Fruit fly (Drosophila melanogaster) whole organism, embryonic: ENCODE results near the gene ninaE.

ENCODE experiments used
- BtbVII ChIP-seq: fragments of 200-800 bp; sonication (Bioruptor generic); optimal IDR thresholded peaks from 3 replicates; lab custom pipeline; 2017; ENCODE audit warnings: missing biosample characterization, mild to moderate bottlenecking, missing genetic modification characterization
- CG10209 ChIP-seq: fragments of 200-800 bp; sonication (Bioruptor generic); optimal IDR thresholded peaks from 3 replicates; lab custom pipeline; 2017; ENCODE audit warnings: missing biosample characterization, mild to moderate bottlenecking, missing genetic modification characterization, missing genetic modification reagents
- CG11695 ChIP-seq: fragments of 200-800 bp; sonication (Bioruptor generic); IDR thresholded peaks from 3 replicates; pipeline ENCODE4 v1.3.6; 2022; ENCODE audit warnings: missing biosample characterization, missing genetic modification characterization
- CG12071 ChIP-seq: fragments of 200-800 bp; sonication (Bioruptor generic); optimal IDR thresholded peaks from 3 replicates; lab custom pipeline; 2018; ENCODE audit warnings: missing biosample characterization, mild to moderate bottlenecking, missing genetic modification characterization
- CG12236 ChIP-seq: fragments of 200-800 bp; sonication (Bioruptor generic); optimal IDR thresholded peaks from 2 replicates; lab custom pipeline; 2016; ENCODE audit warnings: missing biosample characterization, missing genetic modification characterization
- CG12659 ChIP-seq: fragments of 200-800 bp; sonication (Bioruptor generic); optimal IDR thresholded peaks from 3 replicates; lab custom pipeline; 2017; ENCODE audit warnings: mild to moderate bottlenecking, missing biosample characterization, missing genetic modification reagents, missing genetic modification characterization
- CG12744 ChIP-seq: fragments of 200-800 bp; sonication (Bioruptor generic); optimal IDR thresholded peaks from 2 replicates; lab custom pipeline; 2016; ENCODE audit warnings: missing biosample characterization, missing genetic modification characterization
- CG13624 ChIP-seq: fragments of 200-800 bp; sonication (Bioruptor generic); optimal IDR thresholded peaks from 2 replicates; lab custom pipeline; 2016; ENCODE audit warnings: missing biosample characterization, missing genetic modification characterization
- CG13775 ChIP-seq: fragments of 200-800 bp; sonication (Bioruptor generic); optimal IDR thresholded peaks from 3 replicates; lab custom pipeline; 2017; ENCODE audit warnings: missing biosample characterization, mild to moderate bottlenecking, missing genetic modification characterization
- CG14014 ChIP-seq: fragments of 200-800 bp; sonication (Bioruptor generic); IDR thresholded peaks from 2 replicates; pipeline ENCODE4 v1.3.6; 2022; ENCODE audit warnings: missing biosample characterization, missing genetic modification characterization
- CG17385 ChIP-seq: fragments of 200-800 bp; sonication (Bioruptor generic); optimal IDR thresholded peaks from 3 replicates; lab custom pipeline; 2018; ENCODE audit warnings: missing biosample characterization, mild to moderate bottlenecking, missing genetic modification characterization
- CG2120 ChIP-seq: fragments of 200-800 bp; sonication (Bioruptor generic); optimal IDR thresholded peaks from 3 replicates; lab custom pipeline; 2016; ENCODE audit warnings: missing biosample characterization, missing genetic modification characterization
- CG2129 ChIP-seq: fragments of 200-800 bp; sonication (Bioruptor generic); IDR thresholded peaks from 2 replicates; pipeline ENCODE4 v1.3.6; 2022; ENCODE audit warnings: missing biosample characterization, missing genetic modification characterization; ENCODE audit not compliant: partially characterized antibody
- CG31224 ChIP-seq: fragments of 200-800 bp; sonication (Bioruptor generic); IDR thresholded peaks from 2 replicates; pipeline ENCODE4 v1.3.6; 2022; ENCODE audit warnings: missing biosample characterization, missing genetic modification characterization
- CG31441 ChIP-seq: fragments of 200-800 bp; sonication (Bioruptor generic); IDR thresholded peaks from 2 replicates; pipeline ENCODE4 v1.3.6; 2022; ENCODE audit warnings: missing biosample characterization, missing genetic modification characterization
- CG3163 ChIP-seq: fragments of 200-800 bp; sonication (Bioruptor generic); optimal IDR thresholded peaks from 3 replicates; lab custom pipeline; 2016; ENCODE audit warnings: missing biosample characterization, missing genetic modification characterization
- CG7839 ChIP-seq: fragments of 200-800 bp; sonication (Bioruptor generic); optimal IDR thresholded peaks from 3 replicates; lab custom pipeline; 2018; ENCODE audit warnings: missing biosample characterization, mild to moderate bottlenecking, missing genetic modification characterization, moderate library complexity
- CG8388 ChIP-seq: fragments of 200-800 bp; sonication (Bioruptor generic); optimal IDR thresholded peaks from 2 replicates; lab custom pipeline; 2019; ENCODE audit warnings: missing biosample characterization, mild to moderate bottlenecking, missing genetic modification characterization, moderate library complexity
- CG8924 ChIP-seq: fragments of 200-800 bp; optimal IDR thresholded peaks from 3 replicates; lab custom pipeline; 2019; ENCODE audit warnings: missing biosample characterization, mild to moderate bottlenecking, missing genetic modification characterization, moderate library complexity
- CG9797 ChIP-seq: fragments of 200-800 bp; sonication (Bioruptor generic); optimal IDR thresholded peaks from 3 replicates; lab custom pipeline; 2018; ENCODE audit warnings: missing biosample characterization, mild to moderate bottlenecking, missing genetic modification characterization
- D19B ChIP-seq: fragments of 200-800 bp; sonication (Bioruptor generic); optimal IDR thresholded peaks from 2 replicates; lab custom pipeline; 2017; ENCODE audit warnings: missing biosample characterization, mild to moderate bottlenecking, missing genetic modification characterization
- E2f1 ChIP-seq: fragments of 200-800 bp; sonication (Bioruptor generic); IDR thresholded peaks from 2 replicates; pipeline ENCODE4 v1.3.6; 2022; ENCODE audit warnings: missing biosample characterization, missing genetic modification characterization
- Hand ChIP-seq: fragments of 200-800 bp; sonication (Bioruptor generic); optimal IDR thresholded peaks from 2 replicates; lab custom pipeline; 2017; ENCODE audit warnings: mild to moderate bottlenecking, missing biosample characterization, missing genetic modification reagents, missing genetic modification characterization
- HmgZ ChIP-seq: fragments of 200-800 bp; sonication (Bioruptor generic); optimal IDR thresholded peaks from 2 replicates; lab custom pipeline; 2018; ENCODE audit warnings: missing biosample characterization, mild to moderate bottlenecking, missing genetic modification characterization
- Lim3 ChIP-seq: fragments of 200-800 bp; sonication (Bioruptor generic); IDR thresholded peaks from 2 replicates; pipeline ENCODE4 v1.3.6; 2022; ENCODE audit warnings: missing biosample characterization, missing genetic modification characterization
- MTF-1 ChIP-seq: fragments of 200-800 bp; sonication (Bioruptor generic); optimal IDR thresholded peaks from 2 replicates; lab custom pipeline; 2018; ENCODE audit warnings: missing biosample characterization, mild to moderate bottlenecking, missing genetic modification characterization, borderline replicate concordance
- Meics ChIP-seq: fragments of 200-800 bp; sonication (Bioruptor generic); optimal IDR thresholded peaks from 2 replicates; lab custom pipeline; 2017; ENCODE audit warnings: missing biosample characterization, mild to moderate bottlenecking, missing genetic modification characterization
- Mes4 ChIP-seq: fragments of 200-800 bp; sonication (Bioruptor generic); optimal IDR thresholded peaks from 2 replicates; lab custom pipeline; 2016; ENCODE audit warnings: missing biosample characterization, missing genetic modification characterization
- Optix ChIP-seq: fragments of 200-800 bp; sonication (Bioruptor generic); IDR thresholded peaks from 3 replicates; pipeline ENCODE4 v1.3.6; 2022; ENCODE audit warnings: missing biosample characterization, missing genetic modification characterization
- Rx ChIP-seq: fragments of 200-800 bp; sonication (Bioruptor generic); IDR thresholded peaks from 2 replicates; pipeline ENCODE4 v1.3.6; 2022; ENCODE audit warnings: missing biosample characterization, missing genetic modification characterization
- Scr ChIP-seq: fragments of 200-800 bp; sonication (Bioruptor generic); IDR thresholded peaks from 2 replicates; pipeline ENCODE4 v1.3.6; 2022; ENCODE audit warnings: missing biosample characterization, missing genetic modification characterization; ENCODE audit not compliant: partially characterized antibody
- ato ChIP-seq: fragments of 200-800 bp; sonication (Bioruptor generic); IDR thresholded peaks from 2 replicates; pipeline ENCODE4 v1.3.6; 2022; ENCODE audit warnings: missing biosample characterization, missing genetic modification characterization; ENCODE audit not compliant: partially characterized antibody
- cad ChIP-seq: fragments of >200 bp; optimal IDR thresholded peaks from 2 replicates; lab custom pipeline; 2017; ENCODE audit warnings: missing biosample characterization, missing genetic modification characterization
- cg ChIP-seq: fragments of 200-800 bp; sonication (Bioruptor generic); optimal IDR thresholded peaks from 3 replicates; lab custom pipeline; 2019; ENCODE audit warnings: missing biosample characterization, mild to moderate bottlenecking, missing genetic modification characterization, moderate library complexity
- dati ChIP-seq: fragments of 200-800 bp; sonication (Bioruptor generic); IDR thresholded peaks from 2 replicates; pipeline ENCODE4 v1.3.6; 2022; ENCODE audit warnings: missing biosample characterization, missing genetic modification characterization
- esg ChIP-seq: fragments of 200-800 bp; sonication (Bioruptor generic); conservative IDR thresholded peaks from 2 replicates; pipeline ENCODE4 v1.3.6; 2022; ENCODE audit warnings: missing biosample characterization, missing genetic modification characterization
- ewg ChIP-seq: fragments of 200-800 bp; sonication (Bioruptor generic); optimal IDR thresholded peaks from 3 replicates; lab custom pipeline; 2017; ENCODE audit warnings: mild to moderate bottlenecking, missing biosample characterization, missing genetic modification reagents, missing genetic modification characterization
- exex ChIP-seq: fragments of 200-800 bp; sonication (Bioruptor generic); optimal IDR thresholded peaks from 4 replicates; lab custom pipeline; 2018; ENCODE audit warnings: missing biosample characterization, mild to moderate bottlenecking, missing genetic modification characterization, moderate library complexity
- nau ChIP-seq: fragments of 200-800 bp; sonication (Bioruptor generic); optimal IDR thresholded peaks from 3 replicates; lab custom pipeline; 2017; ENCODE audit warnings: missing biosample characterization, mild to moderate bottlenecking, missing genetic modification characterization, missing genetic modification reagents
- pho ChIP-seq: fragments of 200-800 bp; sonication (Bioruptor generic); optimal IDR thresholded peaks from 2 replicates; lab custom pipeline; 2016; ENCODE audit warnings: missing biosample characterization, missing genetic modification characterization
- rib ChIP-seq: fragments of 200-800 bp; sonication (Bioruptor generic); IDR thresholded peaks from 2 replicates; pipeline ENCODE4 v1.3.6; 2022; ENCODE audit warnings: missing biosample characterization, missing genetic modification characterization
- scrt ChIP-seq: fragments of 200-800 bp; sonication (Bioruptor generic); optimal IDR thresholded peaks from 2 replicates; lab custom pipeline; 2018; ENCODE audit warnings: missing biosample characterization, mild to moderate bottlenecking, missing genetic modification characterization, moderate library complexity
- slbo ChIP-seq: fragments of 200-800 bp; sonication (Bioruptor generic); IDR thresholded peaks from 2 replicates; pipeline ENCODE4 v1.3.6; 2022; ENCODE audit warnings: missing biosample characterization, missing genetic modification characterization
- sug ChIP-seq: fragments of 200-800 bp; optimal IDR thresholded peaks from 2 replicates; lab custom pipeline; 2019; ENCODE audit warnings: missing biosample characterization, mild to moderate bottlenecking, missing genetic modification characterization, moderate library complexity
- toy ChIP-seq: fragments of 200-800 bp; sonication (Bioruptor generic); IDR thresholded peaks from 2 replicates; pipeline ENCODE4 v1.3.6; 2022; ENCODE audit warnings: missing biosample characterization, missing genetic modification characterization
- vfl ChIP-seq: fragments of 200-800 bp; sonication (Bioruptor generic); optimal IDR thresholded peaks from 2 replicates; lab custom pipeline; 2016; ENCODE audit warnings: missing biosample characterization, missing genetic modification characterization
- wek ChIP-seq: fragments of 200-800 bp; sonication (Bioruptor generic); optimal IDR thresholded peaks from 3 replicates; lab custom pipeline; 2018; ENCODE audit warnings: missing biosample characterization, mild to moderate bottlenecking, missing genetic modification characterization, moderate library complexity
- zen ChIP-seq: fragments of 200-800 bp; sonication (Bioruptor generic); optimal IDR thresholded peaks from 3 replicates; lab custom pipeline; 2018; ENCODE audit warnings: missing biosample characterization, mild to moderate bottlenecking, missing genetic modification characterization, moderate library complexity
- zf30C ChIP-seq: fragments of 200-800 bp; sonication (Bioruptor generic); optimal IDR thresholded peaks from 3 replicates; lab custom pipeline; 2018; ENCODE audit warnings: missing biosample characterization, mild to moderate bottlenecking, missing genetic modification characterization

Gene ninaE

DNA sequence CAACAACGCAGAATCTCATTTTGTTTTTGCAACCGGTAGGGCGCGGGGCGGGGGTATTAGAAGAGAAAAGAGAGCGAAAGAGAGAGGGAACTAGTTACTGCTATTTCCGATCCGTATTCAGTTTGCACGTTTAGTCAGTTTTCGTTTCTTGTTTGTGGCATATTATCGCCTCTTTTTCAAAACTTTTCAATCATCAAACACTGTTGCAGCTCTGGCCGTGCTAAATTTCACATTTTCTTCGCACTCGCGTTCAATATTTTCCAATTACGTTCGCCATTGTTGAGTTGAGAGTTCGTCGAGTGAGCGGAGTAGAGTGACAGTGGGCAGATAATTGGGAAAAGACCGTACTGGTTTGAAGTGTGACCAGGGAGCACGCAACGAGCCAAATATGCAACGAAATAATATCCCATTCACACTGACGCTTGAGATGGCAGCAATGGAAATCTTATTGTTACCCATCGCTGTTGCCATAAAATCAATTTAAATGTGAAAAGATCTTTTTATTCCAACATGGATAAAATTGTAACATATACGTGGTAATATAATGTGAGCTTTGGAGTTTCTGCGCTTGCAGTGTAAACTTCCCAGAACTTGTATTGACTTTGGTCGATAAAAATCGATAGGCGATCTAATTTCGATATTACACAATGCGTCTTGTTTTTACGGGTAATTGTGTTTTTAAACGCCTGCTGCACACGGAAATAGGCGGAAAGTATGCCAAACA, 26.8 kb downstream of the ninaE start, which contains the start of the genes Ire1 and Mrm2 (continued):
- TF ChIP-seq scrt (GFP tag; lab: Kevin White, UChicago), result peak; percentile 36
- peak; percentile 79 for TF ChIP-seq E2f1 (GFP tag; lab: Robert Waterston, UW)
- TF ChIP-seq sug (tag; lab: Kevin White, UChicago), result peak; percentile 71
- peak; percentile 69 for TF ChIP-seq CG31441 (GFP tag; lab: Robert Waterston, UW)
- peak; percentile 82 for TF ChIP-seq CG7839 (tag; lab: Kevin White, UChicago)
- peak; percentile 84 for TF ChIP-seq Rx (GFP tag; lab: Robert Waterston, UW)
- TF ChIP-seq CG2120 (GFP tag; lab: Kevin White, UChicago), result peak; percentile 91
- peak; percentile 66 for TF ChIP-seq ewg (GFP tag; lab: Kevin White, UChicago)
- TF ChIP-seq nau (GFP tag; lab: Kevin White, UChicago), result no peak
- TF ChIP-seq dati (GFP tag; lab: Robert Waterston, UW), result no peak
- TF ChIP-seq pho (GFP tag; lab: Kevin White, UChicago), result peak; percentile 90
- TF ChIP-seq CG2129 (GFP tag; lab: Robert Waterston, UW), result peak; percentile 24; the same call in 1 of the 2 replicates
- TF ChIP-seq slbo, result peak; percentile 93
- TF ChIP-seq CG3163 (GFP tag; lab: Kevin White, UChicago), result peak; percentile 75
- peak; percentile 75 for TF ChIP-seq esg (GFP tag; lab: Robert Waterston, UW)
- TF ChIP-seq CG13775 (GFP tag; lab: Kevin White, UChicago), result peak; percentile 84
- TF ChIP-seq BtbVII (GFP tag; lab: Kevin White, UChicago), result peak; percentile 66
- TF ChIP-seq CG9797 (GFP tag; lab: Kevin White, UChicago), result peak; percentile 98
- TF ChIP-seq toy (GFP tag; lab: Robert Waterston, UW), result no peak; the same call in 1 of the 2 replicates
- peak; percentile 71 for TF ChIP-seq CG12236 (GFP tag; lab: Kevin White, UChicago)
- TF ChIP-seq rib (GFP tag; lab: Robert Waterston, UW), result peak; percentile 32; the same call in 1 of the 2 replicates
- peak; percentile 76 for TF ChIP-seq zen (tag; lab: Kevin White, UChicago)
- peak; percentile 85 for TF ChIP-seq vfl (GFP tag; lab: Kevin White, UChicago)
- TF ChIP-seq CG12659 (GFP tag; lab: Kevin White, UChicago), result peak; percentile 93
- TF ChIP-seq Mes4 (GFP tag; lab: Kevin White, UChicago), result peak; percentile 65
- TF ChIP-seq exex (tag; lab: Kevin White, UChicago), result peak; percentile 46
- TF ChIP-seq CG11695 (GFP tag; lab: Robert Waterston, UW), result no peak
- no peak for TF ChIP-seq Hand (GFP tag; lab: Kevin White, UChicago)
- TF ChIP-seq cg (GFP tag; lab: Kevin White, UChicago), result no peak
- TF ChIP-seq CG8924, result peak; percentile 78
- TF ChIP-seq Lim3, result no peak
- TF ChIP-seq CG8388 (GFP tag; lab: Kevin White, UChicago), result peak; percentile 69
- peak; percentile 43 for TF ChIP-seq CG17385 (GFP tag; lab: Kevin White, UChicago)
- TF ChIP-seq cad (GFP tag; lab: Kevin White, UChicago), result no peak
- TF ChIP-seq CG10209, result peak; percentile 67
- TF ChIP-seq CG31224 (GFP tag; lab: Robert Waterston, UW), result peak; percentile 58; the same call in 1 of the 2 replicates
- peak; percentile 93 for TF ChIP-seq CG13624 (GFP tag; lab: Kevin White, UChicago)
- no peak for TF ChIP-seq CG12071 (GFP tag; lab: Kevin White, UChicago)
- TF ChIP-seq MTF-1 (GFP tag; lab: Kevin White, UChicago), result no peak
- TF ChIP-seq Optix (GFP tag; lab: Robert Waterston, UW), result peak; percentile 71
- TF ChIP-seq D19B (GFP tag; lab: Kevin White, UChicago), result peak; percentile 34
- no peak for TF ChIP-seq zf30C (GFP tag; lab: Kevin White, UChicago)
- TF ChIP-seq Scr (GFP tag; lab: Robert Waterston, UW), result peak; percentile 79
- peak; percentile 60 for TF ChIP-seq wek (GFP tag; lab: Kevin White, UChicago)
- no peak for TF ChIP-seq ato (GFP tag; lab: Robert Waterston, UW)
- peak; percentile 83 for TF ChIP-seq CG14014 (GFP tag; lab: Robert Waterston, UW)
- TF ChIP-seq CG12744 (GFP tag; lab: Kevin White, UChicago), result peak; percentile 79
- peak; percentile 86 for TF ChIP-seq HmgZ
- TF ChIP-seq Meics (GFP tag; lab: Kevin White, UChicago), result peak; percentile 68
